Fruit fly (Drosophila melanogaster) whole organism, prepupa: ENCODE measurements around the gene Cul6.

Experiments used
- CG10631 ChIP-seq: fragments of 200-800 bp; sonication (Bioruptor generic); optimal IDR thresholded peaks from 2 replicates; lab custom pipeline; 2016; ENCODE audit warnings: missing biosample characterization, missing genetic modification characterization
- CG10669 ChIP-seq: fragments of 200-800 bp; sonication (Bioruptor generic); optimal IDR thresholded peaks from 3 replicates; lab custom pipeline; 2018; ENCODE audit warnings: missing biosample characterization, mild to moderate bottlenecking, missing genetic modification characterization, moderate library complexity
- CG11294 ChIP-seq: fragments of 200-800 bp; sonication (Bioruptor generic); IDR thresholded peaks from 2 replicates; pipeline ENCODE4 v1.3.6; 2022; ENCODE audit warnings: missing biosample characterization, missing genetic modification characterization
- CG15336 ChIP-seq: fragments of 200-800 bp; sonication (Bioruptor generic); IDR thresholded peaks from 2 replicates; pipeline ENCODE4 v1.3.6; 2022; ENCODE audit warnings: missing biosample characterization, missing genetic modification characterization
- CG16779 ChIP-seq: fragments of 200-800 bp; sonication (Bioruptor generic); optimal IDR thresholded peaks from 3 replicates; lab custom pipeline; 2017; ENCODE audit warnings: missing biosample characterization, mild to moderate bottlenecking, missing genetic modification characterization
- CG3032 ChIP-seq: fragments of 200-800 bp; optimal IDR thresholded peaks from 2 replicates; lab custom pipeline; 2019; ENCODE audit warnings: missing biosample characterization, mild to moderate bottlenecking, missing genetic modification characterization, moderate library complexity
- CG31627 ChIP-seq: fragments of 200-800 bp; sonication (Bioruptor generic); optimal IDR thresholded peaks from 3 replicates; lab custom pipeline; 2016; ENCODE audit warnings: missing biosample characterization, missing genetic modification characterization
- CG4318 ChIP-seq: fragments of 200-800 bp; sonication (Bioruptor generic); optimal IDR thresholded peaks from 3 replicates; lab custom pipeline; 2017; ENCODE audit warnings: missing biosample characterization, mild to moderate bottlenecking, missing genetic modification characterization
- CG8119 ChIP-seq: fragments of 200-800 bp; sonication (Bioruptor generic); IDR thresholded peaks from 3 replicates; pipeline ENCODE4 v1.3.6; 2022; ENCODE audit warnings: missing biosample characterization, missing genetic modification characterization
- CG8319 ChIP-seq: fragments of 200-800 bp; sonication (Bioruptor generic); optimal IDR thresholded peaks from 3 replicates; lab custom pipeline; 2016; ENCODE audit warnings: missing biosample characterization, missing genetic modification characterization
- CG9139 ChIP-seq: fragments of 200-800 bp; sonication (Bioruptor generic); optimal IDR thresholded peaks from 3 replicates; lab custom pipeline; 2017; ENCODE audit warnings: missing biosample characterization, mild to moderate bottlenecking, missing genetic modification characterization
- Eip78C ChIP-seq: fragments of 200-800 bp; sonication (Bioruptor generic); peaks from one replicate; lab custom pipeline; 2016; ENCODE audit warnings: missing biosample characterization, missing genetic modification characterization
- Hr4 ChIP-seq: fragments of 200-800 bp; sonication (Bioruptor generic); optimal IDR thresholded peaks from 3 replicates; lab custom pipeline; 2016; ENCODE audit warnings: missing biosample characterization, missing genetic modification characterization
- Met ChIP-seq: fragments of 200-800 bp; sonication (Bioruptor generic); optimal IDR thresholded peaks from 3 replicates; lab custom pipeline; 2016; ENCODE audit warnings: missing biosample characterization, missing genetic modification characterization
- OdsH ChIP-seq: fragments of 200-800 bp; sonication (Bioruptor generic); optimal IDR thresholded peaks from 3 replicates; lab custom pipeline; 2016; ENCODE audit warnings: missing biosample characterization, missing genetic modification characterization
- achi ChIP-seq: fragments of 200-800 bp; sonication (Bioruptor generic); optimal IDR thresholded peaks from 3 replicates; lab custom pipeline; 2016; ENCODE audit warnings: missing biosample characterization, missing genetic modification characterization
- acj6 ChIP-seq: fragments of 200-800 bp; sonication (Bioruptor generic); optimal IDR thresholded peaks from 3 replicates; lab custom pipeline; 2016; ENCODE audit warnings: missing biosample characterization, missing genetic modification characterization
- cyc ChIP-seq: fragments of 200-800 bp; sonication (Bioruptor generic); optimal IDR thresholded peaks from 3 replicates; lab custom pipeline; 2016; ENCODE audit warnings: missing biosample characterization, missing genetic modification characterization
- dac ChIP-seq: fragments of 200-800 bp; sonication (Bioruptor generic); optimal IDR thresholded peaks from 2 replicates; lab custom pipeline; 2017; ENCODE audit warnings: missing biosample characterization, mild to moderate bottlenecking, missing genetic modification characterization
- dsx ChIP-seq: fragments of 200-800 bp; optimal IDR thresholded peaks from 3 replicates; lab custom pipeline; 2019; ENCODE audit warnings: missing biosample characterization, mild to moderate bottlenecking, missing genetic modification characterization, moderate library complexity; ENCODE audit not compliant: poor library complexity, severe bottlenecking
- eg ChIP-seq: fragments of 200-800 bp; sonication (Bioruptor generic); IDR thresholded peaks from 3 replicates; pipeline ENCODE4 v1.3.6; 2022; ENCODE audit warnings: missing biosample characterization, missing genetic modification characterization
- fd85E ChIP-seq: fragments of 200-800 bp; sonication (Bioruptor generic); optimal IDR thresholded peaks from 3 replicates; lab custom pipeline; 2016; ENCODE audit warnings: missing biosample characterization, missing genetic modification characterization
- svp ChIP-seq: fragments of 200-800 bp; sonication (Bioruptor generic); peaks from one replicate; lab custom pipeline; 2016; ENCODE audit warnings: missing biosample characterization, missing genetic modification characterization
- vri ChIP-seq: fragments of 200-800 bp; sonication (Bioruptor generic); optimal IDR thresholded peaks from 3 replicates; lab custom pipeline; 2016; ENCODE audit warnings: missing biosample characterization, mild to moderate bottlenecking, missing genetic modification characterization

Cul6 gene

DNA sequence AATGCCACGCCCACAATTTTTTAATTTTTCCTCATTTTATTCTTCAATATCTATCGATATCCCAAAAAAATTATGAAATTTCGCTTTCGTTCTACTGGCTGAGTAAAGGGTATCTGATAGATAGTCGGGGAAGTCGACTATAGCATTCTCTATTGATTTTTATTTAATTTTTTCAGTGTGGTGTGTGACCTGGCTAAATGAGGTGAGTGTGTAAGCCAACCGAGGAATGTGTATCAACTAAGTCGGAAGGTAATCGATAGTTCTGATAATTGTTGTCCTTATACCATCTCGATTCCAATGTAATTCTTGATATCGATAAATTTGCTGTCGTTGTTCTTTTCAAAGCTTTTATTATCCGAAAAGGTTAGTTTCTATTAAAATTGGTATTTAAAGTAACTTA, 5.0 kb downstream of the Cul6 start, which contains the start of gene CG11263 (continued):
- TF ChIP-seq svp (GFP tag; lab: Kevin White, UChicago) (no peak), Eip78C (GFP tag; lab: Kevin White, UChicago) (no peak), CG8319 (GFP tag; lab: Kevin White, UChicago) (no peak), vri (GFP tag; lab: Kevin White, UChicago) (no peak), CG4318 (GFP tag; lab: Kevin White, UChicago) (peak; percentile 4), CG10669 (GFP tag; lab: Kevin White, UChicago) (no peak), CG16779 (no peak), fd85E (GFP tag; lab: Kevin White, UChicago) (no peak), Hr4 (GFP tag; lab: Kevin White, UChicago) (no peak), OdsH (GFP tag; lab: Kevin White, UChicago) (peak; percentile 28), CG10631 (GFP tag; lab: Kevin White, UChicago) (peak; percentile 32), dsx (no peak)

DNA sequence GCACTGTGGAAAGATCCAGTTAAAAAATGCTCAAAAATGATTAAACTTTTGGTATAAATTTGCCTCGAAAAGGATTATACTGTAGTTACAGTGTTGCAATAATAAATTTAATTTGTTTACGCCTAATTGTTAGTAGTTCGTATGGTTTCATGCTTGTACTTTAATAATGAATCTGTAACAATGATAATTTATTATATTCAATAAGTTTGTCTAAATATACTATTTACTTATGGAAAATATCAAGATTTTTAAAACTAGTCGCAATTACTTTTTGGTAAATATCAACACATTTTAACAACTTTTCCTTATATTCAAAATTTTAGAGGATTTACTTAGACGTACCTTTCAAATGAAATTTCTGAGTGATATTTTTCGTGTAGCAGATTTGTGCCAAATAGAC, 16.6 kb downstream of the Cul6 start, which contains the start of gene CG11262:
CG11262 (plus strand) TSS at position 301 of the 400 bp plus-strand sequence.
- TF ChIP-seq eg (GFP tag; lab: Robert Waterston, UW) (no peak), svp (GFP tag; lab: Kevin White, UChicago) (peak; percentile 10)

DNA sequence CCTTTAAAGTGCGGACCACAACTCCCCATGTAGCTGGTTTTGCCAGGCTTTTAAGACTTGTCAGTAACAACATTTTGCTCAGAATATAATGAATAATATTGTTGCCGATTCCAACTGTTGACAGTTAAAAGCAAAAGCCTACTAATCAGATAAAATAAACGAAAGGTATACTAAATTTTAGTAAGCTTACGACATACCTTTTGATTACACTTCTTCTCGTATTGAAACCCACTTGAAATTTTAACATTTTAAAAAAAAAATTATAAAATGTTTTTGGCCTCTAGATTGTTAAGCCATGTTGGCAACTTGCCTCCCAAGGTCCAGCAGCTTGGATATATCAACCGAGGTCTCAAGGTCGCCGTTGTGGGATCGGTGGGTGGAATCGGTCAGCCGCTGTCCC, 39.2 kb downstream of the Cul6 start, which contains the start of the genes CG10748 and CG10749:
CG10748 (minus strand) TSS at position 101 of the 400 bp plus-strand sequence.
CG10749 (plus strand) TSS at position 216 of the 400 bp plus-strand sequence.
- TF ChIP-seq CG9139 (no peak), Met (GFP tag; lab: Kevin White, UChicago) (no peak), CG31627 (GFP tag; lab: Kevin White, UChicago) (no peak), CG15336 (GFP tag; lab: Robert Waterston, UW) (no peak), CG8119 (no peak), CG10669 (GFP tag; lab: Kevin White, UChicago) (no peak), cyc (GFP tag; lab: Kevin White, UChicago) (no peak), dac (no peak), acj6 (GFP tag; lab: Kevin White, UChicago) (no peak), CG3032 (tag; lab: Kevin White, UChicago) (no peak), achi (no peak)

DNA sequence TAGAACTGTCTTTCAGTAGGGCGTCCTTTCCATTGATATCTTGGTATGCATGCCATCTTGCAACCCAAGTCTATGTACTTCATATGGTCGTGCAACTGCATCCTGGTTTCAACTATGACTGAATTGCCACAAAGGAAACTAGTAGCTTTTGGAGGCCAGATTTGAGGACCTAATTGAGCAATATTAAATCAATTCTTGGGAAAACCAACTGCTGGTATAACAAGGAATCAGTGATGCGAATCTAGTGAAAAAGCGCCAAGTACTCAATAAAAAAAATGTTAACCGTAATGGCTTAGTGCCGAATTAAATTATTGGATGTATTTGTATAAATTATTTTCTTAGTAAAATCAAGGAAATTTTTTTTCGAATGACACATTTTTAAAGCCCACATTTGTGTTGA, 43.9 kb downstream of the Cul6 start, which contains the start of gene Or69a:
Or69a (minus strand) TSS at position 101 of the 400 bp plus-strand sequence.
- TF ChIP-seq CG9139 (no peak), acj6 (GFP tag; lab: Kevin White, UChicago) (no peak), CG4318 (GFP tag; lab: Kevin White, UChicago) (no peak), CG10669 (GFP tag; lab: Kevin White, UChicago) (no peak), cyc (GFP tag; lab: Kevin White, UChicago) (no peak), CG11294 (GFP tag; lab: Robert Waterston, UW) (no peak)
